Worm (Caenorhabditis elegans): Measurements from ENCODE around the gene C23H3.5.

The C23H3.5 gene

DNA sequence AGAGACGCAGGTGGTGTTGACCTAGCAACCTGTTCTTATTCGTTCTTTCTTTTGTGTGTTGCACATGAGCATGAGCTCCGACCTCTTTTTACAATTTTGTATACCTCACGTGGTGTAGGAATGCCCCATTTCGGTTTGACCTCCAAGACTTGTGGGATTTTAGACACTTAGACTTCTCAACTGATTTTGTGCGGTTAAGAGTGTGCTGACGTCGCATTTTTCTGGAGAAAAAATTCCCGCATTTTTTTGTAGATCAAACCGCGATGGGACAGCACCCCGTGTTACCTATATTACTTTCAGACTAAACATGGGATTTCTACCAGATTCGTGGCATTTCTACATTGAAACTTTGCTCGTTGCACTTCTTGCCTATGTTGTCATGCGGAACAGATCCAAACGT, 4.0 kb downstream of the C23H3.5 start, which contains the start of gene sptl-1:
Gene sptl-1, plus strand, starts transcription at position 301 of the 400 bp plus-strand sequence.
- TF ChIP-seq unc-62 (GFP tag; optimal IDR thresholded peaks at IDR 0.05) (no peak), pha-4 (tag; optimal IDR thresholded peaks at IDR 0.05) (peak; percentile 23), snpc-4 (tag; optimal IDR thresholded peaks at IDR 0.05) (no peak)

DNA sequence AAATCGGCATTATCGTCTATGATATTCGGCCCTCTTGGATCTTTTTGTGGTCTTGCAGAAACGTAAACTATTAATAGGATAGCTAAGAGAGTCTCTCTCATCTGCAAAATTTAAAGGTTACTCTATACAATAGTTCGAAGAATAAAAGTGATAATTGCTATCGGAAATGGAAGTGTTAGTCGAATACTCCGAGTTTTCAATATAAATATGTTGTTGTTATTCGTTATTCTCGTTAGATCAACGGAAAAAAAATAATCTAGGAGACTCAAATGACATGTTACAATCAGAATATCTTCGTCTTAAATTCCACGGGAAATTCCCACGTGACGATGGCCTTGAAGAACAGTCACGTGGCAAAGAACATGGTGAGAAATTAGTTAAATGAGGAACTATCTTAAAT, 7.8 kb downstream of the C23H3.5 start, which contains the start of gene tre-5:
Gene tre-5, minus strand, starts transcription at position 101 of the 400 bp plus-strand sequence.
- no peak for TF ChIP-seq sptf-1 (tag; optimal IDR thresholded peaks at IDR 0.05)
- TF ChIP-seq unc-39 (tag; optimal IDR thresholded peaks at IDR 0.05) = no peak
- TF ChIP-seq sem-2 (GFP tag; optimal IDR thresholded peaks at IDR 0.05) = no peak
- TF ChIP-seq unc-62 (GFP tag; optimal IDR thresholded peaks at IDR 0.05) = no peak
- TF ChIP-seq unc-120 (tag; optimal IDR thresholded peaks at IDR 0.05; ENCODE audit: poor library complexity, severe bottlenecking) = no peak

DNA sequence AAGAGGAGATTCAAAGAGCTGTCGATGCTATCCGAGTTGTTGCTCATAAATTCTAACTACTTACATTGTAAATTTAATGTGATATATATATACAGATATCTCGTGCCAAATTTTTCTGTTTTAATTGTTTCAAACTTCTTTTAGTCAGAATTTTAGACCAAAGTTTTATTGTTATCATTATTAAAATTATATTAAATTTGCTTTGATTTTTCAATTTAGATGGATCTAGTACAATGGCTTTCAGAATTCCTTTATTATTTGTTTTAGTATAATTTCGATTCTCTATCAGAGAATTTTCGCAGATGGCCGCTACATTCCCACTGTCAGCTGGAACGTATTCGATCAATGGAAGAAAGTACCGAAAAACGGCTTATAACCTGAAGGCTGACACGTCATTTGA, 10.0 kb downstream of the C23H3.5 start, which contains the start of gene ascc-1:
Gene ascc-1, plus strand, starts transcription at position 301 of the 400 bp plus-strand sequence.
- TF ChIP-seq mls-2 (tag; optimal IDR thresholded peaks at IDR 0.05) (no peak), lin-32 (GFP tag; optimal IDR thresholded peaks at IDR 0.05) (no peak), ceh-39 (tag; optimal IDR thresholded peaks at IDR 0.05) (no peak), bed-3 (GFP tag; optimal IDR thresholded peaks at IDR 0.05) (no peak), nhr-237 (tag; optimal IDR thresholded peaks at IDR 0.05) (no peak)

DNA sequence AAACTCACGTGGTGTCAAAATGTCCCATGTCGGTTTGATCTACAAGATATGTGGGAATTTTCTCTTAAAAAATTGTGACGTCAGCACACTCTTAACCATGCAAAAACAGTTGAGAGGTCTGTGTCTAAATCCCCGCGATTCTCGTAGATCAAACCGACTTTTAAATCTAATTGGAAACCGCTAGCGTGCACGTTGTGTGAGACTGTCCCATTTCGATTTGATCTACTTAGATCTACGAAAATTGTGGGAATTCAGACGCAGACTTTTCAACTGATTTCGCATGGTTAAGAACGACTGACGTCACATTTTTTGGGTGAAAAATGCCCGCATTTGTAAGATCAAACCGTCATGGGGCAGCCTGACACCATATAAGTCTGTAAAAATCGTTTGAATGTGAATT, 10.5 kb downstream of the C23H3.5 start:
- TF ChIP-seq ceh-43 (GFP tag; optimal IDR thresholded peaks at IDR 0.05) = no peak
- TF ChIP-seq snpc-4 (tag; optimal IDR thresholded peaks at IDR 0.05) = no peak
- TF ChIP-seq mep-1 (tag; optimal IDR thresholded peaks at IDR 0.05) = no peak
- TF ChIP-seq ces-1 (GFP tag; optimal IDR thresholded peaks at IDR 0.05) = no peak
- TF ChIP-seq hlh-1 (tag; optimal IDR thresholded peaks at IDR 0.05) = no peak

ce11 chrII:60049-60448, 12.7 kb downstream of the C23H3.5 start:
- TF ChIP-seq flh-1 (GFP tag; optimal IDR thresholded peaks at IDR 0.05) (no peak), hlh-1 (tag; optimal IDR thresholded peaks at IDR 0.05) (no peak), elt-3 (tag; optimal IDR thresholded peaks at IDR 0.05) (no peak), snpc-4 (tag; optimal IDR thresholded peaks at IDR 0.05) (no peak), mab-5 (tag; optimal IDR thresholded peaks at IDR 0.05) (no peak), tbx-8 (GFP tag; optimal IDR thresholded peaks at IDR 0.05) (no peak), lsy-2 (tag; optimal IDR thresholded peaks at IDR 0.05) (no peak), sem-2 (GFP tag; optimal IDR thresholded peaks at IDR 0.05) (no peak), ceh-39 (tag; optimal IDR thresholded peaks at IDR 0.05) (no peak), ztf-11 (tag; optimal IDR thresholded peaks at IDR 0.05) (no peak), nhr-12 (tag; optimal IDR thresholded peaks at IDR 0.05) (no peak), lin-32 (GFP tag; optimal IDR thresholded peaks at IDR 0.05) (no peak), lin-13 (tag; optimal IDR thresholded peaks at IDR 0.05) (no peak), nhr-2 (tag; optimal IDR thresholded peaks at IDR 0.05) (no peak)

DNA sequence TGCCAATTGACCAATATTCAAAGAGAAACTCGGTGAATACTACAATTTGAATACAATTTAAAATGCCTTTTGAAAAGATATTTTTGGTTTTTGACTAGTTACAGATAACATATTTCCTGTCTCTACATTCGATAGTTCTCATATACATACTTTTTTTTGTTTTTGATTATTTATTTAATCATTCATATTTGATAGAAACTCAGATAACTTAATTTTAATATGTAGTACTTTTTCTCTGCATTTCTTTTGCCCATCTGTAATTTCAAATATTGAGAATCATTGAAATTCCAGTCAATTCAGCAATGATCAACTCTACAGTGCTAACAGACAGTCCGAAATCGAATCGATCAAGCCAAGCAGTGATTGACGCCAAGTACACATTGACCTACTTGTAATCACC, 13.6 kb downstream of the C23H3.5 start, which contains the start of gene C23H3.2:
Gene C23H3.2, plus strand, starts transcription at position 301 of the 400 bp plus-strand sequence.
- TF ChIP-seq mab-5 (tag; optimal IDR thresholded peaks at IDR 0.05) = no peak
- no peak for TF ChIP-seq elt-1 (tag; optimal IDR thresholded peaks at IDR 0.05; ENCODE audit: borderline replicate concordance, insufficient read depth)
- no peak for TF ChIP-seq nhr-237 (tag; optimal IDR thresholded peaks at IDR 0.05)

ce11 chrII:65484-65883, 18.1 kb downstream of the C23H3.5 start:
- TF ChIP-seq nhr-237 (tag; optimal IDR thresholded peaks at IDR 0.05) = no peak

- TF ChIP-seq snpc-4 (tag; optimal IDR thresholded peaks at IDR 0.05) (no peak), pha-4 (tag; optimal IDR thresholded peaks at IDR 0.05) (peak; percentile 82), drap-1 (GFP tag; optimal IDR thresholded peaks at IDR 0.05) (peak; percentile 47), lin-13 (tag; optimal IDR thresholded peaks at IDR 0.05) (peak; percentile 17), zip-8 (tag; optimal IDR thresholded peaks at IDR 0.05) (no peak), cnd-1 (tag; optimal IDR thresholded peaks at IDR 0.05) (peak; percentile 65), nhr-237 (tag; optimal IDR thresholded peaks at IDR 0.05) (peak; percentile 50), blmp-1 (tag; optimal IDR thresholded peaks at IDR 0.05) (peak; percentile 38), ztf-11 (tag; optimal IDR thresholded peaks at IDR 0.05) (peak; percentile 72), unc-39 (tag; optimal IDR thresholded peaks at IDR 0.05) (no peak), ces-1 (GFP tag; optimal IDR thresholded peaks at IDR 0.05) (peak; percentile 16), nhr-28 (tag; optimal IDR thresholded peaks at IDR 0.05) (no peak), tbx-8 (GFP tag; optimal IDR thresholded peaks at IDR 0.05) (peak; percentile 9), mep-1 (tag; optimal IDR thresholded peaks at IDR 0.05) (peak; percentile 64), sptf-1 (tag; optimal IDR thresholded peaks at IDR 0.05) (peak; percentile 63), nhr-2 (tag; optimal IDR thresholded peaks at IDR 0.05) (peak; percentile 75), mab-5 (tag; optimal IDR thresholded peaks at IDR 0.05) (no peak), mls-2 (tag; optimal IDR thresholded peaks at IDR 0.05) (peak; percentile 72), elt-3 (tag; optimal IDR thresholded peaks at IDR 0.05) (peak; percentile 60), unc-120 (tag; optimal IDR thresholded peaks at IDR 0.05; ENCODE audit: poor library complexity, severe bottlenecking) (peak; percentile 78), hlh-1 (tag; optimal IDR thresholded peaks at IDR 0.05) (peak; percentile 35), lsy-2 (tag; optimal IDR thresholded peaks at IDR 0.05) (no peak), ham-2 (GFP tag; optimal IDR thresholded peaks at IDR 0.05) (peak; percentile 91), unc-62 (GFP tag; optimal IDR thresholded peaks at IDR 0.05) (peak; percentile 20)
Measured at ce11 chrII:66322-66721, 18.9 kb downstream of the C23H3.5 start.

Measured in whole organism, mixed stage, embryonic.